Fruit fly (Drosophila melanogaster): ENCODE results near the gene Jon99Fi.

The Jon99Fi gene

DNA sequence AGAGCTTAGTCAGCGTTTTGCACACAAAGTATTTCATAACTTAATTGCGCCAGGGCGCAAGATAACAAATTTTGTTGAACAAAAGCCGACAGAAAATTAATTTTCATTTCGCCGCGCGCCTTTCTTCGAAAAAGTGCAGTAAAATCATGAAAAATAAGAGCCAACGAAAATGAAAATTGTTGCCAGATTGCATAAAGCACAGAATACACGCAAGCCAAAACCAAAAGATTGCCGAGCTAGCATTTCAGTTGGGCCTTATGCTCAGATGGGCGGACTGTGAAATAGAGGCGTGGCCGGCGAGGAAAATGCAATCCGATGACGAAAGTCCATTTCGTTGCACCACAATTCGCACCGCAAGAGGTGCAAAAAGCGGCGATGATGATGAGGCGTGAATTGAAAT lies 18.1 kb upstream of the Jon99Fi start:
- TF ChIP-seq CG7271 (tag; optimal IDR thresholded peaks at IDR 0.05): no peak
- TF ChIP-seq CG3281 (GFP tag; optimal IDR thresholded peaks at IDR 0.05): no peak

DNA sequence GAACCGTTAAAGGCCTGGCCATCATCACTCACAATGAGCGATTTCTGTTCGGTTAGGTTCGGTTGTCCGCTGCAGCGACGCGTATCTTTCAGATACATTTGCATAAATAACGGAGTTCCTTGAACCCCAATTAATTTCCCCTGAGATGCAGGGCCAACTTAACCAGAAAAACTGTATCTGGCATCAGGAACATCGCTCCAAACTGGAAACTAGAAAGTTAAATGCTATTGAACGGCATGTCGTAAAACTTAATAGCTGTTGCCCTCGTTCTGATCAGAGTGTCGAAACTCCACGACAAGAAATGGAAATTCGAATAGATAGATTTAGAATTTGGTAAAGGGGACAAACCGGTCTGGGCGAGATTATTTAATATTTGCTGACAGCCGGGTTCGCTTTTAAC lies 16.4 kb upstream of the Jon99Fi start:
- TF ChIP-seq CG1603 (tag; optimal IDR thresholded peaks at IDR 0.05) (no peak), CG12769 (tag; optimal IDR thresholded peaks at IDR 0.05) (peak; percentile 50), Awh (GFP tag; IDR thresholded peaks at IDR 0.05) (peak; percentile 12; the same call in 1 of the 2 replicates), Abd-B (GFP tag; optimal IDR thresholded peaks at IDR 0.05) (no peak), B-H2 (GFP tag; optimal IDR thresholded peaks at IDR 0.05) (no peak), kni (GFP tag; optimal IDR thresholded peaks at IDR 0.05) (peak; percentile 62), CG17385 (GFP tag; optimal IDR thresholded peaks at IDR 0.05) (no peak), chinmo (GFP tag; IDR thresholded peaks at IDR 0.05; ENCODE audit: partially characterized antibody) (0 out of 4 replicates have a peak, but pooled peaks have one; percentile 31), abd-A (tag; optimal IDR thresholded peaks at IDR 0.05) (peak; percentile 81), ind (GFP tag; optimal IDR thresholded peaks at IDR 0.05) (no peak), Blimp-1 (GFP tag; optimal IDR thresholded peaks at IDR 0.05) (peak; percentile 46)

DNA sequence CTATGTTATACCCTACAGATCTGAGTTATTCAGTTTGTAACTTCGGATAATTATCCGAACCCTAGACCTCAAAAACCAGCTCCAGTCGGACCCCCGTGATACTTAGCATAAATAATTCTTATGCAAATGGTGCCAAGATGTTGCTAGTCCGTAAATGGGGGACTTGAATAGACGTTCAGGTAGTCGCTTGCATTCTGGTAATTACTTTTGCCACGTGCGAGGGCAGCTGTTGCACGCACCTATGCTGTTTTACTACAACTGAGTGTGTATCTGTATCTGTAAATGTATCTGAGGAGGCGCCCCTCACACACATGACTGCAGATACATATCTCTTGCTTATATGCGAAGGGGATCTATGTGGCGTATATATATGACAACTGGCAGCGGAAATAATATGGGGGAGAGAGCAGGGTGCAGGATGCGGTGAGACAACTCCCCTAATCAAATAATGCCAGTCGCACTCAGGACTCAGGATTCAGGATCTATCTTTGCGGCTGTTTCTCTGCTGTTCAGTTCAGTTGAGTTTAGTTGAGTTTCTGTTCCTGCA lies 14.0 kb upstream of the Jon99Fi start:
- TF ChIP-seq sens (GFP tag): peak; percentile 55
- no peak for TF ChIP-seq jigr1 (GFP tag; IDR thresholded peaks at IDR 0.05)
- TF ChIP-seq CG17186 (GFP tag; optimal IDR thresholded peaks at IDR 0.05): no peak
- peak; percentile 73 for TF ChIP-seq pros (GFP tag; optimal IDR thresholded peaks at IDR 0.05)
- peak; percentile 44 for TF ChIP-seq cg (GFP tag; optimal IDR thresholded peaks at IDR 0.05)
- TF ChIP-seq CG12769 (tag; optimal IDR thresholded peaks at IDR 0.05): no peak
- no peak for TF ChIP-seq CG11093 (GFP tag; IDR thresholded peaks at IDR 0.05)
- no peak for TF ChIP-seq lilli (GFP tag; optimal IDR thresholded peaks at IDR 0.05)
- no peak for TF ChIP-seq CG10654 (GFP tag; optimal IDR thresholded peaks at IDR 0.05)
- TF ChIP-seq vvl (GFP tag; IDR thresholded peaks at IDR 0.05): peak; percentile 63; the same call in 1 of the 2 replicates
- no peak for TF ChIP-seq CG32772 (GFP tag; IDR thresholded peaks at IDR 0.05)
- TF ChIP-seq CG4617 (GFP tag; optimal IDR thresholded peaks at IDR 0.05; ENCODE audit: borderline replicate concordance): no peak
- TF ChIP-seq chif (GFP tag; optimal IDR thresholded peaks at IDR 0.05): no peak
- no peak for TF ChIP-seq tin (GFP tag; optimal IDR thresholded peaks at IDR 0.05)
- no peak for TF ChIP-seq CG32767 (GFP tag; IDR thresholded peaks at IDR 0.05)
- TF ChIP-seq grn (GFP tag; optimal IDR thresholded peaks at IDR 0.05): peak; percentile 69
- no peak for TF ChIP-seq cad (GFP tag; optimal IDR thresholded peaks at IDR 0.05)
- peak; percentile 85 for TF ChIP-seq HLHmδ (GFP tag; optimal IDR thresholded peaks at IDR 0.05)
- TF ChIP-seq ase (GFP tag; IDR thresholded peaks at IDR 0.05): no peak
- no peak for TF ChIP-seq Fer1 (GFP tag; optimal IDR thresholded peaks at IDR 0.05)
- TF ChIP-seq CG6791 (GFP tag; IDR thresholded peaks at IDR 0.05; ENCODE audit: partially characterized antibody): no peak
- no peak for TF ChIP-seq nmo (GFP tag; optimal IDR thresholded peaks at IDR 0.05)
- TF ChIP-seq CG10274 (GFP tag; optimal IDR thresholded peaks at IDR 0.05): peak; percentile 30
- TF ChIP-seq twi (tag; optimal IDR thresholded peaks at IDR 0.05): peak; percentile 48

DNA sequence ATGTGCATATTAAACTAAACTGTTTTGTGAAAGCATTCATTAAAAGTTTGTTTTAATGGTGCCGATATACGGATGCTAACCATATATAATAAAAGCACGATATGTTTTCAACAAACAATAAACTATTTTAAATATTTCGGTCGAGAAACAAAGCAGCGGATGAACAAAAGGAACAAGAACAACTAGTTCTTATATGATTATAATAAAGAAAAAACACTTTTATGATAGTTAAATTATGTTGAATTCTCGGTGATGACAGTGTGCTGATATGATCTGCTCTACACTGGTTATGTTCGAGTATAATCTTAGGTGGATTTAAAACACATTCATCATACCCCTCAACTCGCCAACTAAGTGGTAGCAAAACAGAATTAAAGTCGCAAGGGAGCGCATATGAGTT lies 12.9 kb upstream of the Jon99Fi start:
- TF ChIP-seq CG9727 (GFP tag; optimal IDR thresholded peaks at IDR 0.05) (peak; percentile 15), D19B (GFP tag; optimal IDR thresholded peaks at IDR 0.05) (peak; percentile 24), CG2712 (tag; optimal IDR thresholded peaks at IDR 0.05) (peak; percentile 23), sens (GFP tag) (peak; percentile 87), CG6765 (GFP tag; optimal IDR thresholded peaks at IDR 0.05) (no peak), ato (GFP tag; IDR thresholded peaks at IDR 0.05; ENCODE audit: partially characterized antibody) (no peak), CG1603 (tag; optimal IDR thresholded peaks at IDR 0.05) (no peak), pan (optimal IDR thresholded peaks at IDR 0.05) (no peak), pan (GFP tag; optimal IDR thresholded peaks at IDR 0.05 in 1 of 2, IDR thresholded peaks at IDR 0.05 in 1 of 2) (peak in 1 of 2 experiments; percentile 27), dmrt11E (tag; optimal IDR thresholded peaks at IDR 0.05) (peak; percentile 47), CG17361 (GFP tag; IDR thresholded peaks at IDR 0.05) (peak; percentile 32; the same call in 1 of the 3 replicates), CG16815 (GFP tag; optimal IDR thresholded peaks at IDR 0.05) (no peak), CG18262 (tag; optimal IDR thresholded peaks at IDR 0.05) (peak; percentile 34), CG30403 (GFP tag; optimal IDR thresholded peaks at IDR 0.05) (peak; percentile 7)
